Fruit fly (Drosophila melanogaster) whole organism, prepupa: Measurements from ENCODE around the gene CG10560.

Experiments
- CG1621 ChIP-seq: fragments of 200-800 bp; sonication (Bioruptor generic); optimal IDR thresholded peaks from 3 replicates; lab custom pipeline; 2018; ENCODE audit warnings: missing biosample characterization, mild to moderate bottlenecking, missing genetic modification characterization
- CG8319 ChIP-seq: fragments of 200-800 bp; sonication (Bioruptor generic); optimal IDR thresholded peaks from 3 replicates; lab custom pipeline; 2016; ENCODE audit warnings: missing biosample characterization, missing genetic modification characterization
- Eip78C ChIP-seq: fragments of 200-800 bp; sonication (Bioruptor generic); peaks from one replicate; lab custom pipeline; 2016; ENCODE audit warnings: missing biosample characterization, missing genetic modification characterization
- Smox ChIP-seq: fragments of 200-800 bp; sonication (Bioruptor generic); optimal IDR thresholded peaks from 3 replicates; lab custom pipeline; 2016; ENCODE audit warnings: missing biosample characterization, missing genetic modification characterization
- fd85E ChIP-seq: fragments of 200-800 bp; sonication (Bioruptor generic); optimal IDR thresholded peaks from 3 replicates; lab custom pipeline; 2016; ENCODE audit warnings: missing biosample characterization, missing genetic modification characterization
- lz ChIP-seq: fragments of 200-800 bp; sonication (Bioruptor generic); optimal IDR thresholded peaks from 3 replicates; lab custom pipeline; 2016; ENCODE audit warnings: missing biosample characterization, missing genetic modification characterization
- ss ChIP-seq, 2 experiments: fragments of 200-800 bp; sonication (Bioruptor generic); optimal IDR thresholded peaks; 2 replicates in 1 of 2; 3 replicates in 1 of 2; lab custom pipeline; 2017 to 2018; ENCODE audit warnings: mild to moderate bottlenecking in 2 of 2, missing biosample characterization in 2 of 2, missing genetic modification characterization in 2 of 2, moderate library complexity in 1 of 2

DNA sequence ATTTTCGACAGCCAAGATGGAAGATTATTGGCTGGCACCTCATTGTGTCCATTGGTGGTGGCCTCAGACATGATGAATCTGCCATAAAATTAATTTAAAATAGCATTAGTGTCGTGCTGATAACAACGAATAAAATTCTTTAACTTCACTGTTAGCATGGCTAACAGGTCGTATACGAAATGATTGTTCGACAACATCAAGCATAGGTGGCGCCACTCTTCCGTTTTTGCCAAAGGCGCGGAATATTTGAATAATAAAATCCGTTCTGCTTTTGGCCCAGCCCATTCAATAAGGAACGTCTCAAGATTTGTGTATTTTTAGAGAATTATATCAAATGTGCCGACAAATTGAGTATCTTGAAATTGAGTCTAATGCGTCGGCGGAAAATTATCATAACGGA is 7.3 kb downstream of the CG10560 start:
- TF ChIP-seq CG1621 (tag; lab: Kevin White, UChicago): no peak
- no peak for TF ChIP-seq fd85E (GFP tag; lab: Kevin White, UChicago)
- TF ChIP-seq CG8319 (GFP tag; lab: Kevin White, UChicago): no peak
- TF ChIP-seq Eip78C (GFP tag; lab: Kevin White, UChicago): no peak
- TF ChIP-seq Smox (GFP tag; lab: Kevin White, UChicago): no peak
- no peak for TF ChIP-seq ss (GFP tag; optimal IDR thresholded peaks at IDR 0.05; lab: Kevin White, UChicago)
- no peak for TF ChIP-seq lz (GFP tag; lab: Kevin White, UChicago)
